Worm (Caenorhabditis elegans) whole organism, late embryonic: ENCODE results near the gene arx-2.

ENCODE experiments used
- ama-1 ChIP-seq: fragments of 150-350 bp; optimal IDR thresholded peaks from 2 replicates; lab custom pipeline; 2014
- ceh-34 ChIP-seq: sonication (generic microtip); optimal IDR thresholded peaks from 2 replicates; lab custom pipeline; 2016; ENCODE audit warnings: mild to moderate bottlenecking, missing genetic modification characterization, missing compliant biosample characterization
- dmd-4 ChIP-seq: sonication (generic microtip); optimal IDR thresholded peaks from 2 replicates; lab custom pipeline; 2016; ENCODE audit warnings: borderline replicate concordance, missing genetic modification characterization, missing compliant biosample characterization
- fax-1 ChIP-seq: sonication (generic microtip); optimal IDR thresholded peaks from 2 replicates; lab custom pipeline; 2016; ENCODE audit warnings: missing genotype, missing genetic modification characterization, missing compliant biosample characterization
- lin-11 ChIP-seq: fragments of 200-800 bp; sonication (Bioruptor generic); optimal IDR thresholded peaks from 2 replicates; lab custom pipeline; 2018; ENCODE audit warnings: mild to moderate bottlenecking, missing genetic modification characterization, missing compliant biosample characterization
- nhr-11 ChIP-seq: fragments of 150-350 bp; optimal IDR thresholded peaks from 2 replicates; lab custom pipeline; 2014; ENCODE audit warnings: missing biosample characterization, missing genetic modification characterization
- rnt-1 ChIP-seq: sonication (generic microtip); optimal IDR thresholded peaks from 2 replicates; lab custom pipeline; 2016; ENCODE audit warnings: missing genetic modification characterization, missing compliant biosample characterization
- unc-55 ChIP-seq: sonication (generic microtip); optimal IDR thresholded peaks from 2 replicates; lab custom pipeline; 2017; ENCODE audit warnings: missing biosample characterization, missing genetic modification reagents, missing genetic modification characterization

DNA sequence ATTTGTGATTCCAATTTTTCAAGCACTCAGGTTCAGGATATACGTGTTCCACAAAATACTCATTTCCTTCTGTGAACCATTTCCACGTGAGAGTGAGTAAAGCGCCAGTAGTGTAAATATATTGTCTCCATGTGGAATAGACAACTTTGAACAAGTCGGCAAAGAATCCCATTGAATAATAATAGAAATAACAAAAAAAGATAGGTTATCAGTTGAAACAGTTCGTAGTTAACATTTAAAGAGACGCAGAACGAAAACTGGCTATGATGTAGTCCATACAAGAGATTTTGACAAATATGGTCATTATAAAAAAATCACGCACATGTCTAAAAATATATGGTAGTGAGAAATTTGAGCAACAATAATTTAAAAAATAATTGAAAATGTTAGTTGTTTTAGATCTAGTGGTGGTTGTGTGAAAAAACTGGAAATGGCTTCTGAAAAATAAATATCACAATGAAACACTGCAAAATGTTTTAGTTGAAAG lies 19.4 kb upstream of the arx-2 start, which contains the start of gene ceeh-2:
- TF ChIP-seq lin-11 (tag; lab: Kevin White, UChicago) = no peak
- TF ChIP-seq ceh-34 (tag; lab: Kevin White, UChicago) = no peak
- no peak for TF ChIP-seq unc-55 (GFP tag; lab: Kevin White, UChicago)
- no peak for TF ChIP-seq fax-1
- TF ChIP-seq dmd-4 = no peak
- TF ChIP-seq ama-1 (lab: Kevin White, UChicago) = no peak
- TF ChIP-seq rnt-1 (tag; lab: Kevin White, UChicago) = no peak
- TF ChIP-seq nhr-11 (tag; lab: Kevin White, UChicago) = no peak
